Worm (Caenorhabditis elegans): ENCODE measurements around the gene msp-32.
"Not testable (repeated sequence)": the region's sequence is repeated elsewhere in the genome, so short reads cannot be mapped to it uniquely, and the experiment has no call there.

The msp-32 gene

ce11 chrII:4932727-4933126 lies 34.1 kb downstream of the msp-32 start, which contains the start of gene msp-152:
Gene msp-152 (plus strand): TSS chrII:4933027.
- TF ChIP-seq dox-1 (GFP tag; IDR thresholded peaks at IDR 0.05); Y56A3A.18 (GFP tag; IDR thresholded peaks at IDR 0.05); dpl-1 (GFP tag; optimal IDR thresholded peaks at IDR 0.05): not testable (repeated sequence)

DNA sequence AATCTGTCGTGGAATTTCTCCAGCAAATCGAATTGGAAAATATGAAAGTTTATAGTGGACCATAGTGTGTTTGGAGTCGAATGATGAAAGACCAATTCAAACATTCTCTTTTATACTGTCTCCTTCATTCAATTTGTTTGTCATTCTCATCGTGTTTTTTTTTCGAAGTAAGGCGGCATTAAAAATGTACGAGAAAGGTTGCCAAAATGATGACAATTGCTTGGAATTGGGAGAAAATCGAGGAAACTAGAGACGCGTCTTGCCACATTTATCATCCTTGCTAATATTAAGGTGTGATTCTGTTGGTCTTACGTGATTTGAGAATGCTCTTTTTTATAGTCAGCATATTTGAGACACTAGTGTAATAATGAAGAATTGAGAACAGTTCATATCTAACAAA lies 36.3 kb downstream of the msp-32 start, which contains the start of gene gst-30:
Gene gst-30 (minus strand): TSS at position 101 of the 400 bp plus-strand sequence.
- no peak for TF ChIP-seq ztf-28 (GFP tag; IDR thresholded peaks at IDR 0.05)
- no peak for TF ChIP-seq D2030.7 (GFP tag; IDR thresholded peaks at IDR 0.05)
- no peak for TF ChIP-seq gei-17 (GFP tag; optimal IDR thresholded peaks at IDR 0.05)
- no peak for TF ChIP-seq let-526 (GFP tag; IDR thresholded peaks at IDR 0.05)
- TF ChIP-seq lin-26 (GFP tag; IDR thresholded peaks at IDR 0.05) = no peak
- no peak for TF ChIP-seq xnd-1 (tag; optimal IDR thresholded peaks at IDR 0.05)
- no peak for TF ChIP-seq unc-62 (GFP tag; optimal IDR thresholded peaks at IDR 0.05)
- TF ChIP-seq Y53G8AR.9 (GFP tag; conservative IDR thresholded peaks at IDR 0.05) = no peak
- TF ChIP-seq ceh-40 (GFP tag; IDR thresholded peaks at IDR 0.05) = no peak
- no peak for TF ChIP-seq snpc-4 (GFP tag; optimal IDR thresholded peaks at IDR 0.05)
- no peak for TF ChIP-seq snpc-4 (tag; optimal IDR thresholded peaks at IDR 0.05)
- no peak for TF ChIP-seq rec-8 (tag; optimal IDR thresholded peaks at IDR 0.05)
- TF ChIP-seq tbx-9 (tag; optimal IDR thresholded peaks at IDR 0.05; ENCODE audit: borderline replicate concordance) = no peak
- TF ChIP-seq hsf-1 (GFP tag; IDR thresholded peaks at IDR 0.05) = no peak
- TF ChIP-seq aptf-3 (GFP tag; IDR thresholded peaks at IDR 0.05) = no peak
- no peak for TF ChIP-seq lir-1 (GFP tag; conservative IDR thresholded peaks at IDR 0.05)
- TF ChIP-seq madf-10 (tag; optimal IDR thresholded peaks at IDR 0.05) = no peak
- no peak for TF ChIP-seq aptf-2 (GFP tag; conservative IDR thresholded peaks at IDR 0.05)
- TF ChIP-seq B0035.1 (tag; optimal IDR thresholded peaks at IDR 0.05) = no peak
- TF ChIP-seq snpc-1.3 (tag; optimal IDR thresholded peaks at IDR 0.05; ENCODE audit: insufficient read depth) = no peak

- TF ChIP-seq ztf-25 (GFP tag; IDR thresholded peaks at IDR 0.05) (no peak), ccch-3 (GFP tag; optimal IDR thresholded peaks at IDR 0.05) (no peak), mxl-1 (tag; optimal IDR thresholded peaks at IDR 0.05) (no peak), lag-1 (GFP tag; IDR thresholded peaks at IDR 0.05) (no peak), mcd-1 (GFP tag; IDR thresholded peaks at IDR 0.05) (0 out of 2 replicates have a peak, but pooled peaks have one; percentile 18), attf-5 (GFP tag; optimal IDR thresholded peaks at IDR 0.05) (no peak)
These were observed 36.9 kb downstream of the msp-32 start, which contains the start of gene ZK546.5 for ce11 chrII:4935518-4935917. Gene ZK546.5 (plus strand): TSS chrII:4935818.

ce11 chrII:4937743-4938142 lies 39.1 kb downstream of the msp-32 start, which contains the start of gene ZK546.4:
Gene ZK546.4 (plus strand): TSS chrII:4938043.
- TF ChIP-seq lin-35 (GFP tag; optimal IDR thresholded peaks at IDR 0.05) (no peak), tbp1 (GFP tag; optimal IDR thresholded peaks at IDR 0.05) (no peak), K12H6.12 (tag; optimal IDR thresholded peaks at IDR 0.05) (no peak), mcd-1 (GFP tag; IDR thresholded peaks at IDR 0.05) (no peak), sea-2 (GFP tag; IDR thresholded peaks at IDR 0.05) (no peak)

DNA sequence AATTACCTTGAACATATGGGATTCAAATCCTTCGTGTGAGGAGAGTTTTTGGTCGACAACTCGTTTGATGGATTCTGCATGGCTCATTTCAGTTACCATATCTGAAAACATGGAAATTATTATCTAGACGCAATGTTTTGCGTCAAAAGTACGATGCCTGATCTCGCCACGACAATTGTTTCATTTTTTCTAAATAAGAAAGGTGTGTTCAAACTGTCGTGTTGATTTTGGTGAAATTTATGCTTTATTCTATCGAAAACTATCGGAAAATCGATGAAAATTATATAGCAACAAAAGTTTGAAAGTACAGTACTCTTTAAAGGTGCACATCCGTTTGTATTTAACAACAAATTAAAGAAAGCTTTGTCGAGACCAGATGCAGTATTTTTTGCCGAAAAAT lies 42.4 kb downstream of the msp-32 start, which contains the start of gene cblc-1:
Gene cblc-1 (minus strand): TSS at position 101 of the 400 bp plus-strand sequence.
- TF ChIP-seq rcor-1 (GFP tag; IDR thresholded peaks at IDR 0.05) = no peak
- TF ChIP-seq egrh-3 (GFP tag; IDR thresholded peaks at IDR 0.05) = no peak
- no peak for TF ChIP-seq snpc-1.1 (tag; optimal IDR thresholded peaks at IDR 0.05; ENCODE audit: insufficient read depth)
- TF ChIP-seq athp-1 (tag; optimal IDR thresholded peaks at IDR 0.05) = no peak
- no peak for TF ChIP-seq Y53G8AR.9 (GFP tag; conservative IDR thresholded peaks at IDR 0.05)
- TF ChIP-seq B0019.2 (GFP tag; conservative IDR thresholded peaks at IDR 0.05) = no peak
- no peak for TF ChIP-seq ceh-100 (GFP tag; IDR thresholded peaks at IDR 0.05)
- TF ChIP-seq ama-1 (optimal IDR thresholded peaks at IDR 0.05) = no peak
- TF ChIP-seq ama-1 (GFP tag; optimal IDR thresholded peaks at IDR 0.05) = no peak
- TF ChIP-seq F33H1.4 (GFP tag; IDR thresholded peaks at IDR 0.05) = no peak
- TF ChIP-seq ztf-26 (tag; optimal IDR thresholded peaks at IDR 0.05) = no peak
- no peak for TF ChIP-seq mcd-1 (GFP tag; IDR thresholded peaks at IDR 0.05)
- TF ChIP-seq F49E8.2 (tag; optimal IDR thresholded peaks at IDR 0.05; ENCODE audit: insufficient read depth) = no peak
